Fruit fly (Drosophila melanogaster): Measurements from ENCODE around the gene Rpt3.

Rpt3 gene

DNA sequence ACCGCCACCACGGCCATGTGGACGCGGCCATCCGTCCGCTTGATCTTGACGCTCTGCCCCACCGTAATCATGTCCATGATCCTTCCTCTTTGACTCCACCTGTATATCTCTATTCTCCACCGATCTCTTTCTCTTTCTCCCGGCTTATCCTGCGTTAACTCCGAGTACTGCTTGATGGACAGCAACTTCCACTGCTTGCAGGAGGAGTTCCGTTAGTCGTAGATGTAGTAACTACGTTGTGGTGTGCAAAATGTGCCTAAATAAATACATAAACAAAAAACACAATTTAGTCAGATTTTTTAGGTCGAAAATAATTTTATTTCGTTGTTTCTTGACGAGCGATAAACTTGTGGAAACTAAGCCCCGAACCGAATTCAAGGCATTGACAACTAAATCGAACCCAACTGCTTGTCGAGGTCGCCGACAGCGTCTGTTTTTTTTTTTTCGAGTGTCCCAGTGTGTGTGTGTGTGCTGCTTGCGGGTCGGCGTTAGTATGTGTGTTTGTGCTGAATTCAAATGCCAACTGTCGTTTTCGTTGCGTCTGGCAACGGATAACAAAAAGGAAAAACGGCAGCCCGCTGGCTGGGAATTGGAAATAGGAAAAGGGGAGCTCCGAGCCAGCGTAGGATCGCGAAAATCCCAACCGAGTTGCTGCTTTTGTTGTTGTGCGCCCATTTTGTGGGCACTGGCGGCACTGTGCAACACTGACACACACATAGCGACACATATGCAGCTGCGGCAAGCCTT is 11.1 kb downstream of the Rpt3 start:
- TF ChIP-seq cnc (optimal IDR thresholded peaks at IDR 0.05) = no peak
- peak; percentile 23 for TF ChIP-seq CG1620 (GFP tag; optimal IDR thresholded peaks at IDR 0.05)
- TF ChIP-seq ovo (GFP tag; optimal IDR thresholded peaks at IDR 0.05) = peak; percentile 33

DNA sequence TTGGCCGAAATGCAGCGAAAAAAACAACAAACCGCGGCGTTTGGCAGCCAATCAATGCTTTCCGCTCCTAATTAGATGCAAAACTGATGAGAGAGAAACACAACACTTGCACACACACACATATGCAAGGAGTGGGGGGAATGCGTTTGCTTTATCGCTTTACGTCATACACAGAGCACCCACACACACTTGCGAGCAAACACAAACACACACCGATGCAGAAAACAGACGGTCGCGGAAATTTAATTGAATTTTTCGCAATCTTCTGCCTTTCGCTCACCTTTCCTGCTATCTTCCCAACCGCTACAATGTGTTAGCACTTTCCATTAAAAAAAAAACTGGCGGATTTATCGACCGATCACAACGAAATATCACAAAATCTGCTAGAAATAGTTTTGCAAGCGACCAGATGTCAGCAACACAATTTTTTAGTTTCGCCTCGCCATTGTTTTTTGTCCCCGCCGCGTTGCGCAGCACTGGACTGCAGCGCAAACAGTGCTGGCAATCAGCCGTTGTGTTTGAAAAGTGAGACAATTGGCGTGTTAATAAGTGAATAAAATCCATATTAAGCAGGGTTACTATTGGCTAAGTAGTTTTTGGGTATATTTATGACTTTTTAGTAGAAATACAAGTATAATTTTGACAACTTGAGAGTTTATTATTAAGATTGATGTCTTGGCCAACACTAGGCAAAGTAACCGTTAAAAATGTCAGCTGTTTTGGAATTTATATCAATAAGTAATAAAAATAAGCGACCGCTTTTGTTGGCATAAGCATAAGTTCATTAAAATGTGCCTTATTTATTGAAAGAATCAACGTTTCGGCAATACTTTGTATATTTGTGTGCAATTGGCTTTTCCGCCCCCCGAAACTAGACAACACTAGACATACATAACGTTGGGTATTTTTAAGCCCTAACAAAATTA is 11.9 kb downstream of the Rpt3 start, which contains the start of gene Klp10A:
Klp10A (minus strand) TSS at position 532 of the 926 bp plus-strand sequence.
- TF ChIP-seq Mnt (GFP tag; optimal IDR thresholded peaks at IDR 0.05) (peak; percentile 50), CG11617 (GFP tag; optimal IDR thresholded peaks at IDR 0.05) (peak; percentile 35), ovo (GFP tag; optimal IDR thresholded peaks at IDR 0.05) (peak; percentile 31), CG7045 (GFP tag; optimal IDR thresholded peaks at IDR 0.05) (peak; percentile 20), tj (GFP tag; optimal IDR thresholded peaks at IDR 0.05) (peak; percentile 39), CG14711 (tag; optimal IDR thresholded peaks at IDR 0.05) (peak; percentile 45), kay (GFP tag; ENCODE audit: borderline replicate concordance) (no peak), toe (GFP tag; optimal IDR thresholded peaks at IDR 0.05) (no peak), bab1 (GFP tag; optimal IDR thresholded peaks at IDR 0.05) (no peak), CG33017 (tag; optimal IDR thresholded peaks at IDR 0.05) (no peak), CG12768 (GFP tag; optimal IDR thresholded peaks at IDR 0.05) (peak; percentile 35), cic (GFP tag; optimal IDR thresholded peaks at IDR 0.05) (no peak), pad (GFP tag; optimal IDR thresholded peaks at IDR 0.05) (peak; percentile 79), Clk (GFP tag; optimal IDR thresholded peaks at IDR 0.05) (no peak), CG5204 (GFP tag; optimal IDR thresholded peaks at IDR 0.05) (no peak), Hr96 (GFP tag; optimal IDR thresholded peaks at IDR 0.05) (no peak), Crg-1 (GFP tag; optimal IDR thresholded peaks at IDR 0.05) (peak; percentile 76), CG7101 (tag; optimal IDR thresholded peaks at IDR 0.05) (peak; percentile 72), CG1620 (GFP tag; optimal IDR thresholded peaks at IDR 0.05) (peak; percentile 85)

DNA sequence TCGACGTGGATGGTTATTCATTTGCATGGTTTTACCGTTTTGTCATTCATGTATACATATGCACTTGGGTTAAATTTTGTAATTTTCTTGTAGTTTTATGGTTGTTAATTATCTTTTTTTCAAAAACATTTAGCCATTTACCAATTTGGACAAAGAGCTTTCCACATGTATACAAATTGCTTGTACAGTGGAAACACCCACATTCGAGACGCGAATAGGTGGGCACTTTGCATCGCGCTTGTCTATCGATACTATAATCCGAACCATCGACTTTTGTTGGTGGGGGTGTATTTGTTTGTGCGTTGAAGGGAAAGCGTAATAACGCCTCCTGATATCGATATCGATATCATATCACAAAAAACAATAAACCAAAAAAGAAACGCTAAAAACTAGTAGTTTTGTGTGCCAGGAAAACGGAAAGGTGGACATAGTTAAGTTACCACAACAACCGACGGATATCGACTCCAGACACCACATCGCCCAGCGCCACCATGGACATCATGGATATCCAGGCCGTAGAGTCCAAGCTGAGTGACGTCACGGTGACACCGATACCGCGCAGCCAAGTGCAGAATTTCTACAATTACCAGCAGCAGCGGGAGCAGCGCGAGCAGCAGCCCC is 12.8 kb downstream of the Rpt3 start, which contains the start of gene CDK2AP1:
CDK2AP1 (plus strand) TSS at position 294 of the 621 bp plus-strand sequence.
- TF ChIP-seq CG7045 (GFP tag; optimal IDR thresholded peaks at IDR 0.05) (no peak), bab1 (GFP tag; optimal IDR thresholded peaks at IDR 0.05) (peak; percentile 49), CG1620 (GFP tag; optimal IDR thresholded peaks at IDR 0.05) (no peak), cnc (optimal IDR thresholded peaks at IDR 0.05) (no peak), toe (GFP tag; optimal IDR thresholded peaks at IDR 0.05) (peak; percentile 32), Mnt (GFP tag; optimal IDR thresholded peaks at IDR 0.05) (peak; percentile 51), pad (GFP tag; optimal IDR thresholded peaks at IDR 0.05) (no peak), CG12768 (GFP tag; optimal IDR thresholded peaks at IDR 0.05) (no peak), CG33017 (tag; optimal IDR thresholded peaks at IDR 0.05) (no peak), kay (GFP tag; ENCODE audit: borderline replicate concordance) (no peak), Crg-1 (GFP tag; optimal IDR thresholded peaks at IDR 0.05) (no peak)

DNA sequence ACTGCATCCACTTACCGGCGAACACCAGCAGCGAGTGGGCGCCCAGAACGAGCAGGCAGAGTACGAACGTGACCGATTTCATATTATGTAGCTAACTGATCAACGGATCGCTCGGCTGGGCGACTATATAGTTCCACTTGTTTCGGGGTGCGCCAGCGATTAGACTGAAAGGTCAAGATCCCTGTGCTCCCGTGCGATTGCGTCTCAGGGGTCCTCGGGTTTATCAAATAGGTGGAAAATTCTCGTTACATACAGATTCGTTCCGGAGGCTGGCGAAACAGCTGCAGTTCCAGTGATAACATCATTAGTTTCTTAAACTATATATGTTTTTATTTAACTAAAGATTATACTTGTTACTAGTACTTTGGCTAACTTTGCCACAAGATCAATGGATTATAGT is 15.3 kb downstream of the Rpt3 start, which contains the start of gene ssp7:
ssp7 (minus strand) TSS at position 101 of the 400 bp plus-strand sequence.
- TF ChIP-seq kay (GFP tag; ENCODE audit: borderline replicate concordance) (no peak), Clk (GFP tag; optimal IDR thresholded peaks at IDR 0.05) (no peak), CG7045 (GFP tag; optimal IDR thresholded peaks at IDR 0.05) (no peak)

DNA sequence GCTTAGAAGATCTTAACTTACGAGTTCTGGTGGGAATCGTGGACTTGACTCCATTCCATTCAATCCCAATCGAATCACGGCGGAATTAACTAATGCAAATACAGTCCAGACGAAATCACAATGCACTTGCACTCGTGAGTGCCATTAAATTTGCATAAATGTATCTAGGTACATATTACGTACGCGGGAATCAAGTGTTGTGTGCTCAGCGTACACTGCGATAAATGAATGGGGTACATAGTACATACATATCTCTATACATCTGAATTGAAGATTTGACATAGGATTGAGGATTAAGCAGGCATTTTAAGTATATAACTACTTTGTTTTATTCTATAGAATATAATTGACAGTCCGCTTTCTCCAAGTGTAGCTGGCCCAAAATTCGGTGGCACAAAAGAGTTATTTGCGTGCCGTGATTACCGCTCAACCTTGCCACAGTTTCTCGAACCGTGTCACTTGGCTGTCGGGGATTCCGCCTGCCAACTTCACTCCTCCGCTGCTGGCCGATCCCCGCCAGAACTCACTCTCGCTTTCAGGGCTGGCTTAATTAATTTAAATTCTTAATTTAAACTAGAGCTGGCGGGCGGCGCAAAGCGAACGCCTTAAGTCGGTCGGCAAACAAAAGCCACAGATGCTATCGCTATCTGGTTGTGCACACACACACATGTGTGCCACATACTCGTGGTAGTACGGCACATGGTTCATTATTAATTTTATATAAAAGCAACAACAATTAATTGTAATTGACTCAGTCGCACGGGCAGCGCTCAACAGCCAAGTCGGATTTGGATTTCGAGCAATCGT is 17.1 kb downstream of the Rpt3 start, which contains the start of the genes CG15199 and CG15202:
CG15199 (minus strand) TSS at position 51 of the 807 bp plus-strand sequence.
CG15202 (plus strand) TSS at position 757 of the 807 bp plus-strand sequence.
- TF ChIP-seq bab1 (GFP tag; optimal IDR thresholded peaks at IDR 0.05) = no peak
- TF ChIP-seq Mnt (GFP tag; optimal IDR thresholded peaks at IDR 0.05) = peak; percentile 11
- TF ChIP-seq Crg-1 (GFP tag; optimal IDR thresholded peaks at IDR 0.05) = no peak
- TF ChIP-seq CG1620 (GFP tag; optimal IDR thresholded peaks at IDR 0.05) = no peak
- TF ChIP-seq CG11617 (GFP tag; optimal IDR thresholded peaks at IDR 0.05) = no peak
- peak; percentile 19 for TF ChIP-seq CG5204 (GFP tag; optimal IDR thresholded peaks at IDR 0.05)
- peak; percentile 44 for TF ChIP-seq Hr96 (GFP tag; optimal IDR thresholded peaks at IDR 0.05)
- TF ChIP-seq CG33017 (tag; optimal IDR thresholded peaks at IDR 0.05) = no peak

All from whole organism, adult.